Worm (Caenorhabditis elegans): Measurements from ENCODE around the gene daz-1.

daz-1 gene

DNA sequence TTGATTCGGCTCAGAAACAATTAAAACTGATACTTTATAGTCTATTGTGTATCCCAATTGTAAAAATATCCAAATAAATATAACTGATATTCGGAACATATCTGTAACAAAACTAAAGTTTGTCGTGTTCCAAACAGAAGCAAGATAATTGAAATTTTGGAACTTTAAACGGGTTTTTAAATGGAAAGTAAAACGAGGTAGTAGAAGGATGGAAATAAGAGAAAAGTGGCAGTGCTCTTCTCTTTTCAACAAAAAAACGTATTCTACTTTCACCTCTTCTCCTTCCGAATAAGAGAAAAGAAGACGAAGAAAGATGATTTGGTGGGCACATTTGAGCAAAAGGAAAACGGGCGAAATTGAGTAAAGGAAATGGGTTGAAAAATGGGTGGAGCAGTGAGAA, 9.6 kb upstream of the daz-1 start, which contains the start of gene nmr-1:
nmr-1 (minus strand) TSS at position 101 of the 400 bp plus-strand sequence.
- no peak for TF ChIP-seq mdl-1 (tag; optimal IDR thresholded peaks at IDR 0.05)
- TF ChIP-seq pax-3 (tag; optimal IDR thresholded peaks at IDR 0.05): no peak
- TF ChIP-seq ets-5 (GFP tag; IDR thresholded peaks at IDR 0.05): no peak
- no peak for TF ChIP-seq lin-39 (tag; optimal IDR thresholded peaks at IDR 0.05)
- no peak for TF ChIP-seq vab-15 (tag; optimal IDR thresholded peaks at IDR 0.05)
- no peak for TF ChIP-seq ama-1 (optimal IDR thresholded peaks at IDR 0.05)
- TF ChIP-seq irx-1 (tag; optimal IDR thresholded peaks at IDR 0.05): no peak
- TF ChIP-seq C16A3.4 (tag; optimal IDR thresholded peaks at IDR 0.05): no peak
- TF ChIP-seq pag-3 (tag; optimal IDR thresholded peaks at IDR 0.05; ENCODE audit: borderline replicate concordance, insufficient read depth): no peak
- no peak for TF ChIP-seq tbx-2 (tag; optimal IDR thresholded peaks at IDR 0.05)
- TF ChIP-seq sup-37 (GFP tag; optimal IDR thresholded peaks at IDR 0.05): no peak
- no peak for TF ChIP-seq nhr-76 (tag; optimal IDR thresholded peaks at IDR 0.05)
- TF ChIP-seq elt-3 (tag; optimal IDR thresholded peaks at IDR 0.05): no peak
- TF ChIP-seq grh-1 (GFP tag; IDR thresholded peaks at IDR 0.05): no peak
- TF ChIP-seq nhr-77 (tag; optimal IDR thresholded peaks at IDR 0.05): no peak
- TF ChIP-seq nhr-20 (tag; optimal IDR thresholded peaks at IDR 0.05): no peak
- TF ChIP-seq ces-1 (GFP tag; optimal IDR thresholded peaks at IDR 0.05): no peak

DNA sequence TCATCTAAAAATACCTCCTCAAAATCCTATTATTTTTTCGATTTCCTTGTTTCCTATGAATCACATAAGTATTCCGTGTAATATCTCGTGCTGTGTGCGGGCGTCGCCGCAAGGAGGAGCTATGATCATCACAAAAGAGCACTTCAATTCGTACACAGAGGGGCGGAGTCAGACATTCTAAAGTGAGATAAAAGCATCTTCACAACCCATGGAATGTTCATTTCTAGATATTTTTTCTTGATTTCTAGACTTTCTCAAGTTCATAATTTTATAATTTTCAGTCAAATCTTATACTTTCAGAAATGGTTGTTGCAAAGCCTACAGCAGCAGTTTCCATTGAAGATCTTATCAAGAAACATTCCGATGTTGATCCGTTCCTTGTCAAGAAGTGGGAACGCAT, 8.7 kb upstream of the daz-1 start, which contains the start of gene cex-1:
cex-1 (plus strand) TSS at position 301 of the 400 bp plus-strand sequence.
- no peak for TF ChIP-seq grh-1 (GFP tag; IDR thresholded peaks at IDR 0.05)
- no peak for TF ChIP-seq lin-39 (tag; optimal IDR thresholded peaks at IDR 0.05)
- TF ChIP-seq unc-62 (GFP tag; optimal IDR thresholded peaks at IDR 0.05): no peak
- no peak for TF ChIP-seq ceh-63 (GFP tag; optimal IDR thresholded peaks at IDR 0.05)
- no peak for TF ChIP-seq irx-1 (tag; optimal IDR thresholded peaks at IDR 0.05)
- TF ChIP-seq blmp-1 (tag; optimal IDR thresholded peaks at IDR 0.05): no peak
- no peak for TF ChIP-seq unc-86 (tag; optimal IDR thresholded peaks at IDR 0.05)
- no peak for TF ChIP-seq jun-1 (tag; optimal IDR thresholded peaks at IDR 0.05)
- no peak for TF ChIP-seq aha-1 (tag; optimal IDR thresholded peaks at IDR 0.05)
- TF ChIP-seq alr-1 (tag; optimal IDR thresholded peaks at IDR 0.05; ENCODE audit: borderline replicate concordance): no peak
- TF ChIP-seq sup-37 (GFP tag; optimal IDR thresholded peaks at IDR 0.05): no peak
- no peak for TF ChIP-seq isw-1 (GFP tag; IDR thresholded peaks at IDR 0.05)
- TF ChIP-seq pag-3 (tag; optimal IDR thresholded peaks at IDR 0.05; ENCODE audit: borderline replicate concordance, insufficient read depth): no peak
- no peak for TF ChIP-seq nhr-47 (tag; optimal IDR thresholded peaks at IDR 0.05)
- no peak for TF ChIP-seq swsn-7 (tag; optimal IDR thresholded peaks at IDR 0.05)
- TF ChIP-seq C16A3.4 (tag; optimal IDR thresholded peaks at IDR 0.05): no peak
- TF ChIP-seq ceh-88 (GFP tag; IDR thresholded peaks at IDR 0.05): no peak
- TF ChIP-seq lin-14 (GFP tag; optimal IDR thresholded peaks at IDR 0.05): no peak
- no peak for TF ChIP-seq nhr-12 (tag; optimal IDR thresholded peaks at IDR 0.05)

DNA sequence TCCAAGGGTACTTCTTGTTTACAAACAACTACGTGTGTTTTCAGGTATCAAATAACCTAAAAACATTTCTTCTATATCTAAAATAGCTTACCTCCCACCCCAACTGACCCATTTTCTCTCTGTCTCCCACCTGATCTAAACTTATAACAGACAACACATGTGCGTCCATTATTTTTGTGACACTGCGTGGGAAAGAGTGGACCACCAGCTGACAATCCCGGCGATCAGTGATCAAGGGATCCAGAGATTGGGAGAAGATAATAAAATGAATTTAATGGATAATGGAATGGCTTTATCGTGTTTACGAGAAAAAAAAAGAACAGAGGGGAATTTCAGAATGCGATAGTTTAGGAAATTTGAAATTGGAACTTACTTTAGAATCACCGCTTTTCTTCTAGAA, 6.9 kb upstream of the daz-1 start:
- TF ChIP-seq irx-1 (tag; optimal IDR thresholded peaks at IDR 0.05) (no peak), dsc-1 (tag; optimal IDR thresholded peaks at IDR 0.05) (peak; percentile 32), efl-1 (optimal IDR thresholded peaks at IDR 0.05) (peak in 1 of 2 experiments; percentile 6), efl-1 (GFP tag; optimal IDR thresholded peaks at IDR 0.05 in 1 of 2) (no peak), rnt-1 (tag; optimal IDR thresholded peaks at IDR 0.05) (peak; percentile 72), ceh-82 (tag; optimal IDR thresholded peaks at IDR 0.05) (no peak), lin-14 (GFP tag; optimal IDR thresholded peaks at IDR 0.05) (peak; percentile 59), nhr-19 (GFP tag; conservative IDR thresholded peaks at IDR 0.05) (peak; percentile 41)

DNA sequence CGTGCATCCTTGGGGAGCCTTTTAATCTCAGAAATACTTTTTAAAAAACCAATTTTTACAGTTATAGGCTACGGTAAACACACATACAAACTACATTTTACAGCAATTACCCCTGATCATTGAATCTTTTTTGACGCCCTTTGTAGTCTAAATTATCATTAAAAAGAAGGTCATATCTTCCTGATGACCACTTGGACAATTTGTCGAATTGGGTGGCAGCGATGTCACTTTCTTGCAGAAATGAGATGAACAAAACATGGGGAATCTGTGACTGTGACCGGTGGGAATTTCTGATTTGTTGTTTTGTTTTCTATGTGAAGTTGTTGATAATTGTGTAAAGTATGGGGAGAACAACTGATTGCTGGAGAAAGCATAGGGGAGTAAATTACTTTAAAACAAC, 6.5 kb upstream of the daz-1 start:
- TF ChIP-seq nhr-85 (tag) (peak; percentile 67), nhr-12 (tag; optimal IDR thresholded peaks at IDR 0.05) (no peak), mep-1 (tag; optimal IDR thresholded peaks at IDR 0.05) (no peak), fkh-8 (tag; optimal IDR thresholded peaks at IDR 0.05) (no peak), dpl-1 (GFP tag; optimal IDR thresholded peaks at IDR 0.05) (no peak), nhr-237 (tag; optimal IDR thresholded peaks at IDR 0.05) (no peak), nhr-20 (tag; optimal IDR thresholded peaks at IDR 0.05) (peak; percentile 0), F16B12.6 (tag; optimal IDR thresholded peaks at IDR 0.05) (no peak), elt-3 (tag; optimal IDR thresholded peaks at IDR 0.05) (peak in 1 of 6 experiments; percentile 12), blmp-1 (tag; optimal IDR thresholded peaks at IDR 0.05) (peak; percentile 74), skn-1 (tag; optimal IDR thresholded peaks at IDR 0.05) (no peak)

All from whole organism, L1 larva.